Worm (Caenorhabditis elegans) whole organism, midembryonic: ENCODE measurements around the gene F11A5.18.

Experiments used
- cog-1 ChIP-seq: sonication (generic microtip); optimal IDR thresholded peaks from 2 replicates; lab custom pipeline; 2016; ENCODE audit warnings: missing genetic modification characterization, missing compliant biosample characterization
- klf-2 ChIP-seq: fragments of 200-800 bp; sonication (Bioruptor generic); conservative IDR thresholded peaks from 2 replicates; pipeline ENCODE4 v1.3.6; 2022; ENCODE audit warnings: missing genetic modification reagents, missing genetic modification characterization, missing compliant biosample characterization
- med-1 ChIP-seq: sonication (generic microtip); optimal IDR thresholded peaks from 2 replicates; lab custom pipeline; 2017; ENCODE audit warnings: missing genetic modification characterization, mild to moderate bottlenecking, missing compliant biosample characterization, antibody characterized with exemption, missing genetic modification reagents; ENCODE audit not compliant: insufficient read depth
- ref-1 ChIP-seq: fragments of 200-800 bp; sonication (Bioruptor generic); conservative IDR thresholded peaks from 2 replicates; pipeline ENCODE4 v1.3.6; 2022; ENCODE audit warnings: missing genetic modification reagents, missing genetic modification characterization, missing compliant biosample characterization
- tab-1 ChIP-seq: fragments of 200-800 bp; sonication (Bioruptor generic); IDR thresholded peaks from 2 replicates; pipeline ENCODE4 v1.3.6; 2022; ENCODE audit warnings: missing genetic modification characterization, missing compliant biosample characterization

- TF ChIP-seq cog-1 = no peak
- no peak for TF ChIP-seq med-1 (GFP tag; lab: Kevin White, UChicago)
- TF ChIP-seq tab-1 (GFP tag; lab: Robert Waterston, UW) = no peak
- TF ChIP-seq ref-1 = no peak
- no peak for TF ChIP-seq klf-2 (GFP tag; lab: Robert Waterston, UW)
Observed at ce11 chrV:16182110-16182509, 20.6 kb upstream of the F11A5.18 start, which contains the start of gene srz-13.
